Worm (Caenorhabditis elegans) whole organism, L2 larva: ENCODE data around the gene C28H8.8.

Source experiments
- C34F6.9 ChIP-seq: fragments of 150-350 bp; optimal IDR thresholded peaks from 2 replicates; lab custom pipeline; 2014; ENCODE audit warnings: missing biosample characterization, missing genetic modification characterization
- F13H6.1 ChIP-seq: sonication (generic microtip); optimal IDR thresholded peaks from 2 replicates; lab custom pipeline; 2016; ENCODE audit warnings: missing genetic modification characterization, missing compliant biosample characterization
- R02D3.7 ChIP-seq: fragments of 150-350 bp; optimal IDR thresholded peaks from 2 replicates; lab custom pipeline; 2014; ENCODE audit warnings: missing biosample characterization, missing genetic modification characterization
- Y55F3AM.14 ChIP-seq: fragments of 200-800 bp; sonication (Bioruptor generic); optimal IDR thresholded peaks from 2 replicates; lab custom pipeline; 2018; ENCODE audit warnings: mild to moderate bottlenecking, missing genetic modification characterization, missing compliant biosample characterization
- ZK546.5 ChIP-seq: sonication (generic microtip); optimal IDR thresholded peaks from 2 replicates; lab custom pipeline; 2017; ENCODE audit warnings: missing biosample characterization, missing genetic modification characterization
- alr-1 ChIP-seq: fragments of 150-350 bp; optimal IDR thresholded peaks from 2 replicates; lab custom pipeline; 2014; ENCODE audit warnings: missing biosample characterization, missing genetic modification characterization
- aly-2 ChIP-seq: fragments of 150-350 bp; optimal IDR thresholded peaks from 2 replicates; lab custom pipeline; 2014; ENCODE audit warnings: missing biosample characterization, missing genetic modification characterization
- ama-1 ChIP-seq: fragments of 150-350 bp; optimal IDR thresholded peaks from 2 replicates; lab custom pipeline; 2018; ENCODE audit warnings: inconsistent platforms
- blmp-1 ChIP-seq: sonication (generic microtip); optimal IDR thresholded peaks from 2 replicates; lab custom pipeline; 2017; ENCODE audit warnings: missing genetic modification characterization, mild to moderate bottlenecking, missing compliant biosample characterization, antibody characterized with exemption, moderate library complexity; ENCODE audit not compliant: insufficient read depth
- ceh-16 ChIP-seq: fragments of 150-350 bp; optimal IDR thresholded peaks from 2 replicates; lab custom pipeline; 2014; ENCODE audit warnings: missing biosample characterization, missing genetic modification characterization
- ceh-82 ChIP-seq: fragments of 150-350 bp; optimal IDR thresholded peaks from 2 replicates; lab custom pipeline; 2014; ENCODE audit warnings: missing biosample characterization, missing genetic modification characterization
- crh-2 ChIP-seq: sonication (generic microtip); optimal IDR thresholded peaks from 2 replicates; lab custom pipeline; 2017; ENCODE audit warnings: missing biosample characterization, missing genetic modification characterization
- dmd-4 ChIP-seq: sonication (generic microtip); optimal IDR thresholded peaks from 2 replicates; lab custom pipeline; 2017; ENCODE audit warnings: missing biosample characterization, missing genetic modification characterization
- egl-27 ChIP-seq: sonication (generic microtip); optimal IDR thresholded peaks from 3 replicates; lab custom pipeline; 2017; ENCODE audit warnings: missing biosample characterization, missing genetic modification reagents, missing genetic modification characterization
- elt-1 ChIP-seq: fragments of 150-350 bp; optimal IDR thresholded peaks from 2 replicates; lab custom pipeline; 2014; ENCODE audit warnings: missing biosample characterization, missing genetic modification characterization
- elt-3 ChIP-seq: sonication (generic microtip); optimal IDR thresholded peaks from 2 replicates; lab custom pipeline; 2017; ENCODE audit warnings: missing biosample characterization, missing genetic modification characterization
- fos-1 ChIP-seq: fragments of 150-350 bp; optimal IDR thresholded peaks from 2 replicates; lab custom pipeline; 2014; ENCODE audit warnings: missing biosample characterization, missing genetic modification characterization
- gmeb-1 ChIP-seq: fragments of 150-350 bp; optimal IDR thresholded peaks from 2 replicates; lab custom pipeline; 2014; ENCODE audit warnings: missing biosample characterization, missing genetic modification characterization
- lin-11 ChIP-seq: fragments of 150-350 bp; sonication (generic microtip); optimal IDR thresholded peaks from 2 replicates; lab custom pipeline; 2014; ENCODE audit warnings: missing biosample characterization, missing genetic modification characterization, inconsistent platforms, mixed read lengths
- lin-13 ChIP-seq: fragments of 150-350 bp; optimal IDR thresholded peaks from 2 replicates; lab custom pipeline; 2014; ENCODE audit warnings: missing biosample characterization, missing genetic modification reagents, missing genetic modification characterization
- lin-39 ChIP-seq: fragments of 150-350 bp; optimal IDR thresholded peaks from 2 replicates; lab custom pipeline; 2014; ENCODE audit warnings: missing biosample characterization, missing genetic modification reagents, missing genetic modification characterization
- lsy-2 ChIP-seq, 2 experiments: fragments of 150-350 bp in 1 of 2; sonication (generic microtip) in 1 of 2; optimal IDR thresholded peaks; 2 replicates each; lab custom pipeline; 2014 to 2017; ENCODE audit warnings: missing biosample characterization in 2 of 2, missing genetic modification characterization in 2 of 2
- mab-5 ChIP-seq: fragments of 150-350 bp; optimal IDR thresholded peaks from 2 replicates; lab custom pipeline; 2014; ENCODE audit warnings: missing biosample characterization, missing genetic modification characterization
- mbf-1 ChIP-seq: sonication (generic microtip); optimal IDR thresholded peaks from 2 replicates; lab custom pipeline; 2017; ENCODE audit warnings: missing biosample characterization, missing genetic modification characterization
- mdl-1 ChIP-seq, 2 experiments: fragments of 150-350 bp in 1 of 2; sonication (generic microtip) in 1 of 2; optimal IDR thresholded peaks; 2 replicates each; lab custom pipeline; 2017; ENCODE audit warnings: missing biosample characterization in 2 of 2, missing genetic modification characterization in 2 of 2
- nhr-10 ChIP-seq: sonication (generic microtip); optimal IDR thresholded peaks from 2 replicates; lab custom pipeline; 2017; ENCODE audit warnings: missing biosample characterization, missing genetic modification characterization
- nhr-11 ChIP-seq: fragments of 150-350 bp; optimal IDR thresholded peaks from 2 replicates; lab custom pipeline; 2014; ENCODE audit warnings: missing biosample characterization, missing genetic modification characterization
- nhr-12 ChIP-seq: fragments of 150-350 bp; optimal IDR thresholded peaks from 2 replicates; lab custom pipeline; 2014; ENCODE audit warnings: missing biosample characterization, missing genetic modification characterization
- nhr-129 ChIP-seq: fragments of 150-350 bp; optimal IDR thresholded peaks from 2 replicates; lab custom pipeline; 2014; ENCODE audit warnings: missing biosample characterization, missing genetic modification characterization
- nhr-21 ChIP-seq: fragments of 150-350 bp; optimal IDR thresholded peaks from 2 replicates; lab custom pipeline; 2014; ENCODE audit warnings: missing biosample characterization, missing genetic modification characterization
- nhr-23 ChIP-seq: fragments of 150-350 bp; optimal IDR thresholded peaks from 2 replicates; lab custom pipeline; 2014; ENCODE audit warnings: missing biosample characterization, missing genetic modification reagents, missing genetic modification characterization
- nhr-237 ChIP-seq: fragments of 150-350 bp; optimal IDR thresholded peaks from 2 replicates; lab custom pipeline; 2014; ENCODE audit warnings: missing biosample characterization, missing genetic modification characterization
- nhr-25 ChIP-seq: fragments of 150-350 bp; sonication (generic microtip); optimal IDR thresholded peaks from 3 replicates; lab custom pipeline; 2014; ENCODE audit warnings: missing biosample characterization, missing genetic modification characterization
- nhr-6 ChIP-seq: fragments of 150-350 bp; optimal IDR thresholded peaks from 2 replicates; lab custom pipeline; 2014; ENCODE audit warnings: missing biosample characterization, missing genetic modification characterization
- nhr-77 ChIP-seq: fragments of 150-350 bp; optimal IDR thresholded peaks from 2 replicates; lab custom pipeline; 2014; ENCODE audit warnings: missing biosample characterization, missing genetic modification characterization
- peb-1 ChIP-seq: fragments of 150-350 bp; optimal IDR thresholded peaks from 2 replicates; lab custom pipeline; 2014; ENCODE audit warnings: missing biosample characterization, missing genetic modification characterization
- sem-4 ChIP-seq: fragments of 150-350 bp; optimal IDR thresholded peaks from 2 replicates; lab custom pipeline; 2014; ENCODE audit warnings: missing biosample characterization, missing genetic modification reagents, missing genetic modification characterization
- skn-1 ChIP-seq: sonication (generic microtip); optimal IDR thresholded peaks from 2 replicates; lab custom pipeline; 2017; ENCODE audit warnings: missing biosample characterization, missing genetic modification characterization
- sma-3 ChIP-seq: sonication (generic microtip); optimal IDR thresholded peaks from 2 replicates; lab custom pipeline; 2016; ENCODE audit warnings: missing genetic modification reagents, missing genetic modification characterization, missing compliant biosample characterization
- sma-9 ChIP-seq, 2 experiments: fragments of 150-350 bp in 1 of 2; sonication (generic microtip) in 1 of 2; optimal IDR thresholded peaks; 2 replicates each; lab custom pipeline; 2014 to 2016; ENCODE audit warnings: missing genetic modification characterization in 2 of 2, mild to moderate bottlenecking in 1 of 2, missing biosample characterization in 1 of 2, missing compliant biosample characterization in 1 of 2, missing genetic modification reagents in 1 of 2, moderate library complexity in 1 of 2
- snpc-4 ChIP-seq: fragments of 150-350 bp; optimal IDR thresholded peaks from 2 replicates; lab custom pipeline; 2014; ENCODE audit warnings: missing biosample characterization, missing genetic modification characterization
- unc-39 ChIP-seq: fragments of 150-350 bp; optimal IDR thresholded peaks from 2 replicates; lab custom pipeline; 2014; ENCODE audit warnings: missing biosample characterization, missing genetic modification characterization
- unc-55 ChIP-seq: fragments of 150-350 bp; sonication (generic microtip); optimal IDR thresholded peaks from 3 replicates; lab custom pipeline; 2014; ENCODE audit warnings: missing biosample characterization, missing genetic modification reagents, missing genetic modification characterization
- unc-62 ChIP-seq: fragments of 150-350 bp; optimal IDR thresholded peaks from 2 replicates; lab custom pipeline; 2014; ENCODE audit warnings: missing biosample characterization, missing genetic modification reagents, missing genetic modification characterization
- zag-1 ChIP-seq: fragments of 150-350 bp; optimal IDR thresholded peaks from 2 replicates; lab custom pipeline; 2014; ENCODE audit warnings: missing biosample characterization, missing genetic modification characterization
- ztf-1 ChIP-seq: fragments of 200-800 bp; sonication (Bioruptor generic); conservative IDR thresholded peaks from 2 replicates; pipeline ENCODE4 v1.3.6; 2022; ENCODE audit warnings: missing genetic modification characterization, missing compliant biosample characterization
- ztf-11 ChIP-seq: sonication (generic microtip); optimal IDR thresholded peaks from 2 replicates; lab custom pipeline; 2017; ENCODE audit warnings: missing biosample characterization, missing genetic modification characterization
- ztf-4 ChIP-seq: fragments of 150-350 bp; optimal IDR thresholded peaks from 2 replicates; lab custom pipeline; 2014; ENCODE audit warnings: missing biosample characterization, missing genetic modification characterization

The C28H8.8 gene

DNA sequence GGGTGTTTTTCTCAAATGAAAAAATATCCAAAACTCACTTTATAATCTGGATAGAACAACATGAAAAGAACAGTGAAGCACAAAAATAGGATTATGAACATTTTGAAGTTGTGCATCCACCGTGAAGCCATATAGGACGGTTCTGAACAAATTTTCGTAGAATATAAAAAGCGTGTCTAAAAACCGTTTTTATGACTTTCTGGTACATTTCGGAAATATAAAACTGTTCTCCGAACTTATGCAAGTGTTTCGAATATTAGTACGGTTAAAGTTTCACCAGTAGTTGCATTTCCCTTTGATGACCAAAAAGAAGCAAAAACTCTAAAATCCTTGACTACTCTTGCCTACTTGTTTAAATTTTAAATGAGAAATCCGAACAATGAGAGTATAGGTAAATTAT lies at the start of gene C28H8.8:
TSS of gene C28H8.8 (minus strand) at position 101 of the 400 bp plus-strand sequence.
- no peak for TF ChIP-seq sma-9 (GFP tag; optimal IDR thresholded peaks at IDR 0.05; lab: Kevin White, UChicago)
- no peak for TF ChIP-seq sma-9 (tag; optimal IDR thresholded peaks at IDR 0.05; lab: Kevin White, UChicago)
- TF ChIP-seq mab-5, result no peak
- no peak for TF ChIP-seq lin-11 (tag; lab: Kevin White, UChicago)
- TF ChIP-seq, all 48 proteins: peak for 0

ce11 chrIII:5938013-5938412 lies 49.4 kb upstream of the C28H8.8 start:
- peak; percentile 54 for TF ChIP-seq gmeb-1 (tag; lab: Kevin White, UChicago)
- peak in 1 of 2 experiments; percentile 50 for TF ChIP-seq mdl-1 (tag; optimal IDR thresholded peaks at IDR 0.05; lab: Kevin White, UChicago)
- TF ChIP-seq nhr-11 (tag; lab: Kevin White, UChicago), result no peak
- TF ChIP-seq nhr-21 (tag; lab: Kevin White, UChicago), result peak; percentile 95
- no peak for TF ChIP-seq ceh-82
- no peak for TF ChIP-seq elt-3 (tag; lab: Kevin White, UChicago)
- peak; percentile 76 for TF ChIP-seq Y55F3AM.14 (GFP tag; lab: Kevin White, UChicago)
- peak; percentile 70 for TF ChIP-seq ceh-16 (tag; lab: Kevin White, UChicago)
- peak; percentile 86 for TF ChIP-seq fos-1 (tag; lab: Kevin White, UChicago)
- peak; percentile 28 for TF ChIP-seq zag-1
- peak in 1 of 2 experiments; percentile 75 for TF ChIP-seq lsy-2 (tag; optimal IDR thresholded peaks at IDR 0.05; lab: Kevin White, UChicago)
- peak; percentile 66 for TF ChIP-seq C34F6.9 (tag; lab: Kevin White, UChicago)
- TF ChIP-seq egl-27 (tag; lab: Kevin White, UChicago), result peak; percentile 88
- TF ChIP-seq R02D3.7 (tag; lab: Kevin White, UChicago), result no peak
- TF ChIP-seq lin-39 (tag; lab: Kevin White, UChicago), result peak; percentile 69
- no peak for TF ChIP-seq mbf-1 (tag; lab: Kevin White, UChicago)
- peak; percentile 65 for TF ChIP-seq nhr-6 (tag; lab: Kevin White, UChicago)
- TF ChIP-seq ztf-1, result no peak
- TF ChIP-seq snpc-4 (tag; lab: Kevin White, UChicago), result no peak
- no peak for TF ChIP-seq ama-1 (lab: Kevin White, UChicago)
- peak; percentile 63 for TF ChIP-seq F13H6.1 (tag; lab: Kevin White, UChicago)
- no peak for TF ChIP-seq unc-39 (tag; lab: Kevin White, UChicago)
- TF ChIP-seq lin-11 (tag; lab: Kevin White, UChicago), result no peak
- TF ChIP-seq skn-1 (tag; lab: Kevin White, UChicago), result no peak
- no peak for TF ChIP-seq elt-1 (tag; lab: Kevin White, UChicago)
- TF ChIP-seq aly-2 (tag; lab: Kevin White, UChicago), result no peak
- TF ChIP-seq dmd-4 (tag; lab: Kevin White, UChicago), result no peak
- TF ChIP-seq nhr-237 (tag; lab: Kevin White, UChicago), result no peak
- TF ChIP-seq sma-3 (GFP tag; lab: Kevin White, UChicago), result peak; percentile 90
- no peak for TF ChIP-seq nhr-10
- TF ChIP-seq unc-55 (GFP tag; lab: Kevin White, UChicago), result peak; percentile 86
- TF ChIP-seq mab-5, result peak; percentile 39
- TF ChIP-seq ZK546.5, result no peak
- TF ChIP-seq unc-62 (GFP tag; lab: Kevin White, UChicago), result peak; percentile 54
- TF ChIP-seq blmp-1 (tag; lab: Kevin White, UChicago), result peak; percentile 82
- TF ChIP-seq sma-9 (GFP tag; optimal IDR thresholded peaks at IDR 0.05; lab: Kevin White, UChicago), result peak; percentile 84
- TF ChIP-seq sma-9 (tag; optimal IDR thresholded peaks at IDR 0.05; lab: Kevin White, UChicago), result no peak
- TF ChIP-seq crh-2 (tag; lab: Kevin White, UChicago), result peak; percentile 87
- TF ChIP-seq ztf-11 (tag; lab: Kevin White, UChicago), result no peak
- TF ChIP-seq nhr-77 (tag; lab: Kevin White, UChicago), result no peak
- peak; percentile 95 for TF ChIP-seq nhr-25
- TF ChIP-seq ztf-4 (tag; lab: Kevin White, UChicago), result peak; percentile 64
- TF ChIP-seq peb-1 (tag; lab: Kevin White, UChicago), result no peak
- TF ChIP-seq alr-1 (tag; lab: Kevin White, UChicago), result no peak
- peak; percentile 98 for TF ChIP-seq nhr-129 (tag; lab: Kevin White, UChicago)
- no peak for TF ChIP-seq nhr-23 (tag; lab: Kevin White, UChicago)
- TF ChIP-seq sem-4 (tag; lab: Kevin White, UChicago), result peak; percentile 71
- TF ChIP-seq nhr-12 (tag; lab: Kevin White, UChicago), result no peak
- TF ChIP-seq lin-13 (GFP tag; lab: Kevin White, UChicago), result no peak
- TF ChIP-seq, all 48 proteins: peak for 24
